Worm (Caenorhabditis elegans): ENCODE measurements around the gene F35H10.2.

The F35H10.2 gene

DNA sequence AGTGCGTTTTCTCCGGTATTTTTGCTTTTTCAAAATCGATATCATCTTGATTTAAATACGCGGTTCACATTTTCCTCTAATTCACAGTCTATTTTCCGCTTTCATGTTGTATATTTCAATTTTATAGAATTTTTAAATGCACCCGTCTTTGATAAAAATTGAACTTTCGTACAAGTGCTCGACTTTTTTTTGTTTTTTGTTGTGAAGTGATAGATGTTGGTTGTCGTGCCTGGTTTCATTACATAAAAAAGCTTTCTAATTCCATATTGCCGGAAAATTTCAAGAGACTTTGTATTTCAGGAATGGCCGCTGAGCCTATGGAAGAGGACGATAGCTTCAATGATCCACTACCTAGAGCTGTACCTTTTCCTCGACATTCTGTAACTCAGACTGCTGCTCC lies 34.1 kb downstream of the F35H10.2 start, which contains the start of gene D2096.12:
TSS of gene D2096.12 (plus strand) at position 301 of the 400 bp plus-strand sequence.
- TF ChIP-seq nhr-129 (tag; optimal IDR thresholded peaks at IDR 0.05), result no peak
- no peak for TF ChIP-seq unc-55 (GFP tag; optimal IDR thresholded peaks at IDR 0.05)
- TF ChIP-seq C34F6.9 (tag; optimal IDR thresholded peaks at IDR 0.05), result no peak
- TF ChIP-seq sma-9 (GFP tag; optimal IDR thresholded peaks at IDR 0.05), result no peak
- no peak for TF ChIP-seq sma-9 (tag; optimal IDR thresholded peaks at IDR 0.05)
- no peak for TF ChIP-seq nhr-77 (tag; optimal IDR thresholded peaks at IDR 0.05)
- TF ChIP-seq unc-39 (tag; optimal IDR thresholded peaks at IDR 0.05), result no peak
- TF ChIP-seq zag-1 (tag; optimal IDR thresholded peaks at IDR 0.05), result no peak
- no peak for TF ChIP-seq dmd-4 (tag; optimal IDR thresholded peaks at IDR 0.05)

DNA sequence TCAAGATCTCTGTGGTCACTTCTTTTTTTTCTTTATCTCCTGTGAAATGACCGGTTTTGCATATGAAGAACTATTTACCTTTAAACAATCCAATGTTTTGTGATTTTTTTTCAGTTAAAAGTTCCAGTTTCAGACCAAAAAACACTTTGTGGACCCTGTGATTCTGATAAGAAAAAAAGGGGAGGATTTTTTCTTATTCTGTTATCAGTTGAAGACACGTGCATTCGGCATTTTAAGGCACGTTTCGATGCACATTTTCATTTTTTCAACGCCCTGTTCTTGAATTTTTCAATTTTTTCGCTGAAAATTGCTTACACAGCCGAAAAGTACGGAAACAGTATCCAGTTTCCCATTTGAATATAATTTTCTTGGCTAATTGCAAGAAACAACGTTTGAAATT lies 37.3 kb downstream of the F35H10.2 start, which contains the start of gene aagr-1:
TSS of gene aagr-1 (plus strand) at position 227 of the 400 bp plus-strand sequence.
- TF ChIP-seq elt-1 (tag; optimal IDR thresholded peaks at IDR 0.05), result no peak
- TF ChIP-seq nhr-237 (tag; optimal IDR thresholded peaks at IDR 0.05), result no peak
- TF ChIP-seq unc-55 (GFP tag; optimal IDR thresholded peaks at IDR 0.05), result no peak
- TF ChIP-seq nhr-6 (tag; optimal IDR thresholded peaks at IDR 0.05), result no peak
- TF ChIP-seq nhr-77 (tag; optimal IDR thresholded peaks at IDR 0.05), result no peak
- TF ChIP-seq nhr-11 (tag; optimal IDR thresholded peaks at IDR 0.05), result no peak
- TF ChIP-seq egl-27 (tag; optimal IDR thresholded peaks at IDR 0.05), result no peak
- TF ChIP-seq crh-2 (tag; optimal IDR thresholded peaks at IDR 0.05), result peak; percentile 47
- TF ChIP-seq mab-5 (tag; optimal IDR thresholded peaks at IDR 0.05), result no peak
- TF ChIP-seq fos-1 (tag; optimal IDR thresholded peaks at IDR 0.05), result peak; percentile 45
- no peak for TF ChIP-seq gmeb-1 (tag; optimal IDR thresholded peaks at IDR 0.05)
- no peak for TF ChIP-seq sma-3 (GFP tag; optimal IDR thresholded peaks at IDR 0.05)
- TF ChIP-seq nhr-21 (tag; optimal IDR thresholded peaks at IDR 0.05), result no peak
- no peak for TF ChIP-seq sma-9 (GFP tag; optimal IDR thresholded peaks at IDR 0.05)
- TF ChIP-seq sma-9 (tag; optimal IDR thresholded peaks at IDR 0.05), result no peak
- TF ChIP-seq sem-4 (tag; optimal IDR thresholded peaks at IDR 0.05), result no peak
- no peak for TF ChIP-seq lin-11 (tag; optimal IDR thresholded peaks at IDR 0.05)

DNA sequence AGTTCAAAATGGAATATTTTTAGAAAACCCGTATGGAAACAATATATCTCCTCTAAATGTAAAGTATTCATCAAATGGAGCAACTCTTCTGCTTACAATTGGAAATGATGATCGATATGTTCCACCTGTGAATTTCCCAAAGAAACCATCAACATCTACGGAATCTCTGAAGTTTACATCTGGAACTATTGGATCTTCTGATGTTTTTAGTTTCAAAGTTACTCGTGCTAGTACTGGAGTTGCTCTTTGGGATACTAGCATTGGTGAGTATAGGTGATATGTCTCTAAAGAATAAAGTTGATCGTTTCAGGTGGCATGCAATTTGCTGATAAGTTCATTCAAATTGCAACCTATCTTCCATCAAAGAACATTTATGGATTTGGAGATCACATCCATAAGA lies 38.9 kb downstream of the F35H10.2 start:
- no peak for TF ChIP-seq elt-3 (tag; optimal IDR thresholded peaks at IDR 0.05)
- no peak for TF ChIP-seq ama-1 (optimal IDR thresholded peaks at IDR 0.05)
- TF ChIP-seq unc-55 (GFP tag; optimal IDR thresholded peaks at IDR 0.05), result no peak
- TF ChIP-seq aly-2 (tag; optimal IDR thresholded peaks at IDR 0.05), result no peak
- no peak for TF ChIP-seq alr-1 (tag; optimal IDR thresholded peaks at IDR 0.05)
- TF ChIP-seq crh-2 (tag; optimal IDR thresholded peaks at IDR 0.05), result no peak
- no peak for TF ChIP-seq mdl-1 (tag; optimal IDR thresholded peaks at IDR 0.05)
- no peak for TF ChIP-seq R02D3.7 (tag; optimal IDR thresholded peaks at IDR 0.05)
- TF ChIP-seq lin-39 (tag; optimal IDR thresholded peaks at IDR 0.05), result no peak
- no peak for TF ChIP-seq nhr-10 (tag; optimal IDR thresholded peaks at IDR 0.05)
- no peak for TF ChIP-seq nhr-25 (tag; optimal IDR thresholded peaks at IDR 0.05)
- no peak for TF ChIP-seq mbf-1 (tag; optimal IDR thresholded peaks at IDR 0.05)
- no peak for TF ChIP-seq unc-39 (tag; optimal IDR thresholded peaks at IDR 0.05)
- no peak for TF ChIP-seq nhr-21 (tag; optimal IDR thresholded peaks at IDR 0.05)

DNA sequence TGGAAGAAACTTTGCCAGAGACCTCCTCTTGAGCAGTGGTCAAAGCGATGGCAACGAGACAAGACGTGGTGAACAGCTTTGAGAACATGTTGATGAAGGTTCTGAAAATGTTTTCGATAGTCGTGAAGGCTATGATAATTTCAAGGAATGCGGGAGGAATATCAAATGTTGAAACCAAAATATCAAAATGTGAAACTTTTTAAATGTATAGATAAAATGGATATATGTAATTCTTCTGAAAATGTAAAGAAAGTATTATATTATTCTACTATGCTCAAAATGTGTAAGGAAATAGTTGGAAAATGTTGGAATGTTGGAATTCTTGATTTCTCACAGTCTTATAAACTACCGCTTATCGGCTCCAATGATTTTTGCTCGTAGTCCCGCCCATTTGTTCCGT lies 40.1 kb downstream of the F35H10.2 start, which contains the start of gene D2096.6:
TSS of gene D2096.6 (minus strand) at position 101 of the 400 bp plus-strand sequence.
- TF ChIP-seq skn-1 (tag; optimal IDR thresholded peaks at IDR 0.05) (no peak), ztf-4 (tag; optimal IDR thresholded peaks at IDR 0.05) (no peak), crh-2 (tag; optimal IDR thresholded peaks at IDR 0.05) (no peak), ama-1 (optimal IDR thresholded peaks at IDR 0.05) (no peak), lin-11 (tag; optimal IDR thresholded peaks at IDR 0.05) (no peak), peb-1 (tag; optimal IDR thresholded peaks at IDR 0.05) (no peak), nhr-11 (tag; optimal IDR thresholded peaks at IDR 0.05) (no peak), egl-27 (tag; optimal IDR thresholded peaks at IDR 0.05) (no peak), gmeb-1 (tag; optimal IDR thresholded peaks at IDR 0.05) (no peak), Y55F3AM.14 (GFP tag; optimal IDR thresholded peaks at IDR 0.05) (no peak), R02D3.7 (tag; optimal IDR thresholded peaks at IDR 0.05) (no peak), ztf-11 (tag; optimal IDR thresholded peaks at IDR 0.05) (no peak), blmp-1 (tag; optimal IDR thresholded peaks at IDR 0.05; ENCODE audit: insufficient read depth) (no peak), alr-1 (tag; optimal IDR thresholded peaks at IDR 0.05) (no peak), nhr-25 (tag; optimal IDR thresholded peaks at IDR 0.05) (no peak), elt-1 (tag; optimal IDR thresholded peaks at IDR 0.05) (no peak), unc-55 (GFP tag; optimal IDR thresholded peaks at IDR 0.05) (no peak)
